Worm (Caenorhabditis elegans): ENCODE measurements around the gene cec-2.

DNA sequence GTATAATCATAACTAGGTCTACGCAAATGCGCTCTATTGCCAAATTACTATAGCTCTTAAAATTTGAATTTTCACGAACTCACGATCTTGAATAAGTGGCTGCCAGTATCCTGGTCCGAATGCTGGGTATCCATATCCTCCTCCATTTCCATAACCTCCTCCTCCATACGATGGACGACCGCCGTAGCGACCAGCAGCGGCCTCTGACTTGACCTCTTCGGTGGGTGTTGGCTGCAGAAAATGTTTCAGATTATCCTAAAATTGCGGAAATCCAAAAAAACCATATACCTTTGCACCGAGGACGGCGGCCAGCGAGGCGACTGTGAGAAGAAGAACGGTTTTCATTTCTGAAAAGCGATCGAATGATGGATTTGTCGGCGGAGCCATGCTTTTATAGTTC lies 45.8 kb upstream of the cec-2 start, which contains the start of gene perm-4:
- TF ChIP-seq fos-1 (tag; optimal IDR thresholded peaks at IDR 0.05), result no peak
- TF ChIP-seq ztf-4 (tag; optimal IDR thresholded peaks at IDR 0.05), result no peak
- no peak for TF ChIP-seq peb-1 (tag; optimal IDR thresholded peaks at IDR 0.05)
- no peak for TF ChIP-seq ceh-16 (tag; optimal IDR thresholded peaks at IDR 0.05)
